Worm (Caenorhabditis elegans) whole organism, late embryonic: ENCODE data around the gene kin-15.

ENCODE experiments used
- F13H6.1 ChIP-seq: sonication (generic microtip); optimal IDR thresholded peaks from 2 replicates; lab custom pipeline; 2016; ENCODE audit warnings: missing genetic modification characterization, missing compliant biosample characterization
- pag-3 ChIP-seq: sonication (generic microtip); optimal IDR thresholded peaks from 2 replicates; lab custom pipeline; 2016; ENCODE audit warnings: missing compliant biosample characterization, missing genetic modification characterization, borderline replicate concordance

DNA sequence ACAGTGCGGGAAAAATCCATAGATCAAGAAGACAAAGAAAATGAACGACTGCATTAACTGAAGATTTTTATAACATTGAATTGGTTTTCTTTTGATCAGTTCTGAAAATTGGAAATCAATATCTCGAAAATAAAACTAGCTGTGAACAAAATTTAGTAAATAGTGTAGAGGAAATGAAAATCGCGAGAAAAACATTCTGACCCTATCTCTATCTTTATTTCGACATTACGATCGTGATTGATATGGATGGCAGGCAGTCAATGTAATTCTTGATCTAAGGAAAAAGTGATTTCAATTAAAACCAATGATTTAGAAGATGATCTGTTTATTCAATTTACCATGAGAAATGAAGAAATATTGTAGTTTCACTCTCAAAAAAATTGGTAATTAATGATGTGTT is 2.5 kb upstream of the kin-15 start, which contains the start of gene kin-16:
- no peak for TF ChIP-seq pag-3
- no peak for TF ChIP-seq F13H6.1 (tag; lab: Kevin White, UChicago)
